Fruit fly (Drosophila melanogaster): ENCODE results near the gene wnd.
A peak's percentile ranks its signal among the peaks of the same experiment; 100 is the strongest.

wnd gene

DNA sequence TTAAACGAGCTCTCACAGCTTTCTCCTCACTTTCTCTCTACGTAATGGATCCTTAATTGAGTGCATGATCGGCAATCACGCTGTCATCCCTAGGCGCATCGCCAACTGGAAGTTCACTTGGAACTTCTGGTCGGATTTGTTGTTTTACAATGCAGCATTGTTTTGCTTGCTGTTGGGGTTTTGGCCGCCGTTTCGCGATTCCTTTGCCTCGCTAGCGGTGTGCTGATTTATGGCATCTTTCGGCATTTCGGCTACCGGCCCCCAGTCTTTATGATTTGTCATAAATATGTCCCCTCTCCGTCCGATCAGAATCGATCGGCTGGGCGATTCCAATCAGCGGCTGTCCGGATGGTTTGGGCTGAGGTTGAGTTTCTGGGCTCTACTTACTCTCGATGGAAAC is 27.3 kb upstream of the wnd start:
- TF ChIP-seq Ets65A (GFP tag): peak; percentile 53
- no peak for TF ChIP-seq CG11456 (GFP tag; IDR thresholded peaks at IDR 0.05)
- peak in 1 of 2 experiments; percentile 70 for TF ChIP-seq insv (GFP tag; optimal IDR thresholded peaks at IDR 0.05)

DNA sequence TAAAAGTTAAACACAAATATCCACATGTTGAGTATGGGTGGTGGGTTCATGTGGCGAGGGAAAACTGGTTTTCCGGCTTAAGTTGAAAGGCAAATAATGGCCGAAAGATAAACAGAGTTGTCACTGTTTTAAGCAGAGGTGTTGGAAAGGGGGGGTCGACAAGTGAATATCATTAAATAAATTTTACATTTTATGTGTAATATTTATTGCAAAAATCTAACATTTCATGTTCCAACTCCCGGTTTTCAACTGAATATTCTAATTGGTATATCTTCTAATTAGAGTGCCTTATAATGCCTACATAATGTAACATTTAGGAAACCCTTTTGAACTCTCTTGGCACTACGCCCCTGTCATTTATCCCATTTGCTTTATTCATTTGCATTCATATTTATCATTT is 20.3 kb upstream of the wnd start:
- TF ChIP-seq stc (GFP tag; IDR thresholded peaks at IDR 0.05) (peak; percentile 55), sna (GFP tag; IDR thresholded peaks at IDR 0.05; ENCODE audit: partially characterized antibody) (no peak), CG2120 (GFP tag; optimal IDR thresholded peaks at IDR 0.05) (peak; percentile 8), CG17385 (GFP tag; optimal IDR thresholded peaks at IDR 0.05) (peak; percentile 38), CG7987 (GFP tag; optimal IDR thresholded peaks at IDR 0.05) (peak; percentile 27), NK7.1 (GFP tag; optimal IDR thresholded peaks at IDR 0.05) (no peak), NfI (GFP tag; optimal IDR thresholded peaks at IDR 0.05) (no peak), Optix (GFP tag; IDR thresholded peaks at IDR 0.05) (no peak), CG11085 (GFP tag; IDR thresholded peaks at IDR 0.05) (no peak), CG8281 (tag; optimal IDR thresholded peaks at IDR 0.05) (no peak), CG6689 (GFP tag; IDR thresholded peaks at IDR 0.05) (peak; percentile 60), CG12659 (GFP tag; optimal IDR thresholded peaks at IDR 0.05) (peak; percentile 29), Max (GFP tag; optimal IDR thresholded peaks at IDR 0.05) (no peak), CG12769 (tag; optimal IDR thresholded peaks at IDR 0.05) (no peak), cas (GFP tag; IDR thresholded peaks at IDR 0.05) (no peak), CG34224 (GFP tag; IDR thresholded peaks at IDR 0.05; ENCODE audit: partially characterized antibody) (no peak), Scr (GFP tag; IDR thresholded peaks at IDR 0.05; ENCODE audit: partially characterized antibody) (no peak), YL-1 (GFP tag; optimal IDR thresholded peaks at IDR 0.05) (no peak), CG12236 (GFP tag; optimal IDR thresholded peaks at IDR 0.05) (peak; percentile 13), mam (GFP tag; optimal IDR thresholded peaks at IDR 0.05) (no peak), CG18262 (tag; optimal IDR thresholded peaks at IDR 0.05) (peak; percentile 75), BEAF-32 (GFP tag; optimal IDR thresholded peaks at IDR 0.05) (no peak), CG16815 (GFP tag; optimal IDR thresholded peaks at IDR 0.05) (no peak), CG17328 (GFP tag; IDR thresholded peaks at IDR 0.05) (peak; percentile 56; the same call in 1 of the 2 replicates), CG32532 (GFP tag; IDR thresholded peaks at IDR 0.05) (no peak; the same call in 1 of the 2 replicates), rib (GFP tag; IDR thresholded peaks at IDR 0.05) (no peak), fu2 (GFP tag; optimal IDR thresholded peaks at IDR 0.05) (no peak), phol (tag; optimal IDR thresholded peaks at IDR 0.05) (peak; percentile 64), dan (GFP tag; IDR thresholded peaks at IDR 0.05) (no peak), zen2 (GFP tag; IDR thresholded peaks at IDR 0.05; ENCODE audit: partially characterized antibody) (no peak), CG6791 (GFP tag; IDR thresholded peaks at IDR 0.05; ENCODE audit: partially characterized antibody) (no peak), CG4328 (GFP tag; optimal IDR thresholded peaks at IDR 0.05) (peak; percentile 33), lilli (GFP tag; optimal IDR thresholded peaks at IDR 0.05) (peak; percentile 8), Eip74EF (GFP tag; optimal IDR thresholded peaks at IDR 0.05) (no peak), BtbVII (GFP tag; optimal IDR thresholded peaks at IDR 0.05) (peak; percentile 52), ranshi (GFP tag; IDR thresholded peaks at IDR 0.05) (peak; percentile 12; the same call in 1 of the 2 replicates), CG6272 (GFP tag; IDR thresholded peaks at IDR 0.05) (peak; percentile 59; the same call in 1 of the 2 replicates), ash1 (GFP tag; optimal IDR thresholded peaks at IDR 0.05) (no peak), Pdp1 (GFP tag; optimal IDR thresholded peaks at IDR 0.05) (peak; percentile 19 to 28), CG8924 (tag; optimal IDR thresholded peaks at IDR 0.05) (peak; percentile 63), CG9932 (GFP tag; IDR thresholded peaks at IDR 0.05) (no peak), slou (GFP tag; optimal IDR thresholded peaks at IDR 0.05) (no peak), nau (GFP tag; optimal IDR thresholded peaks at IDR 0.05) (no peak), kay (GFP tag; optimal IDR thresholded peaks at IDR 0.05) (no peak), hth (optimal IDR thresholded peaks at IDR 0.05) (no peak), CG7928 (GFP tag; optimal IDR thresholded peaks at IDR 0.05) (no peak)

Measured in whole organism, embryonic.